Worm (Caenorhabditis elegans) whole organism, mixed stage, embryonic: ENCODE measurements around the gene sri-9.

Experiments
- M03D4.4 ChIP-seq: sonication (generic microtip); optimal IDR thresholded peaks from 2 replicates; lab custom pipeline; 2017; ENCODE audit warnings: mild to moderate bottlenecking, missing genetic modification characterization, missing compliant biosample characterization
- ceh-39 ChIP-seq: fragments of 150-350 bp; optimal IDR thresholded peaks from 2 replicates; lab custom pipeline; 2014; ENCODE audit warnings: missing biosample characterization, missing genetic modification characterization
- ceh-43 ChIP-seq: fragments of 200-800 bp; sonication (Bioruptor generic); optimal IDR thresholded peaks from 2 replicates; lab custom pipeline; 2018; ENCODE audit warnings: mild to moderate bottlenecking, missing genetic modification characterization, moderate library complexity, missing compliant biosample characterization
- ceh-83 ChIP-seq: fragments of 200-800 bp; sonication (Bioruptor generic); optimal IDR thresholded peaks from 2 replicates; lab custom pipeline; 2018; ENCODE audit warnings: mild to moderate bottlenecking, missing genetic modification characterization, missing compliant biosample characterization
- cnd-1 ChIP-seq: fragments of 200-800 bp; sonication (Bioruptor generic); optimal IDR thresholded peaks from 2 replicates; lab custom pipeline; 2018; ENCODE audit warnings: mild to moderate bottlenecking, missing genetic modification characterization, missing compliant biosample characterization
- drap-1 ChIP-seq: fragments of 200-800 bp; sonication (Bioruptor generic); optimal IDR thresholded peaks from 3 replicates; lab custom pipeline; 2018; ENCODE audit warnings: mild to moderate bottlenecking, missing genetic modification characterization, missing compliant biosample characterization
- elt-1 ChIP-seq: sonication (generic microtip); optimal IDR thresholded peaks from 2 replicates; lab custom pipeline; 2017; ENCODE audit warnings: missing genetic modification characterization, mild to moderate bottlenecking, missing compliant biosample characterization, antibody characterized with exemption, moderate library complexity, borderline replicate concordance; ENCODE audit not compliant: insufficient read depth
- elt-3 ChIP-seq: fragments of 150-350 bp; optimal IDR thresholded peaks from 2 replicates; lab custom pipeline; 2014; ENCODE audit warnings: missing biosample characterization, missing genetic modification characterization
- ham-2 ChIP-seq: fragments of 200-800 bp; sonication (Bioruptor generic); optimal IDR thresholded peaks from 2 replicates; lab custom pipeline; 2018; ENCODE audit warnings: mild to moderate bottlenecking, missing genetic modification characterization, missing compliant biosample characterization
- hlh-1 ChIP-seq: fragments of 150-350 bp; optimal IDR thresholded peaks from 2 replicates; lab custom pipeline; 2014; ENCODE audit warnings: missing biosample characterization, missing genetic modification reagents, missing genetic modification characterization
- lin-13 ChIP-seq: fragments of 150-350 bp; optimal IDR thresholded peaks from 2 replicates; lab custom pipeline; 2014; ENCODE audit warnings: missing biosample characterization, missing genetic modification characterization
- lsy-2 ChIP-seq: fragments of 150-350 bp; optimal IDR thresholded peaks from 2 replicates; lab custom pipeline; 2014; ENCODE audit warnings: missing biosample characterization, missing genetic modification characterization
- mep-1 ChIP-seq: fragments of 150-350 bp; optimal IDR thresholded peaks from 2 replicates; lab custom pipeline; 2017; ENCODE audit warnings: missing biosample characterization, missing genetic modification reagents, missing genetic modification characterization, inconsistent platforms
- mls-2 ChIP-seq: sonication (generic microtip); optimal IDR thresholded peaks from 2 replicates; lab custom pipeline; 2016; ENCODE audit warnings: mild to moderate bottlenecking, missing genetic modification characterization, moderate library complexity, missing compliant biosample characterization
- nhr-12 ChIP-seq: fragments of 150-350 bp; optimal IDR thresholded peaks from 2 replicates; lab custom pipeline; 2014; ENCODE audit warnings: missing biosample characterization, missing genetic modification characterization
- nhr-2 ChIP-seq: fragments of 150-350 bp; optimal IDR thresholded peaks from 2 replicates; lab custom pipeline; 2014; ENCODE audit warnings: missing biosample characterization, missing genetic modification characterization
- nhr-237 ChIP-seq: fragments of 150-350 bp; optimal IDR thresholded peaks from 2 replicates; lab custom pipeline; 2014; ENCODE audit warnings: missing biosample characterization, missing genetic modification characterization
- nhr-28 ChIP-seq: fragments of 150-350 bp; optimal IDR thresholded peaks from 2 replicates; lab custom pipeline; 2014; ENCODE audit warnings: missing biosample characterization, missing genetic modification characterization
- sem-2 ChIP-seq: fragments of 200-800 bp; sonication (Bioruptor generic); optimal IDR thresholded peaks from 2 replicates; lab custom pipeline; 2018; ENCODE audit warnings: mild to moderate bottlenecking, missing genetic modification characterization, missing compliant biosample characterization
- snpc-4 ChIP-seq: fragments of 150-350 bp; optimal IDR thresholded peaks from 2 replicates; lab custom pipeline; 2014; ENCODE audit warnings: missing biosample characterization, missing genetic modification characterization
- sptf-1 ChIP-seq: sonication (generic microtip); optimal IDR thresholded peaks from 2 replicates; lab custom pipeline; 2017; ENCODE audit warnings: mild to moderate bottlenecking, missing genetic modification characterization, moderate library complexity, missing compliant biosample characterization
- tbx-8 ChIP-seq: fragments of 200-800 bp; sonication (Bioruptor generic); optimal IDR thresholded peaks from 2 replicates; lab custom pipeline; 2018; ENCODE audit warnings: mild to moderate bottlenecking, missing genetic modification characterization, moderate library complexity, missing compliant biosample characterization
- unc-120 ChIP-seq: sonication (generic microtip); optimal IDR thresholded peaks from 2 replicates; lab custom pipeline; 2017; ENCODE audit warnings: missing genetic modification characterization, missing compliant biosample characterization; ENCODE audit not compliant: poor library complexity, severe bottlenecking
- unc-39 ChIP-seq: fragments of 150-350 bp; optimal IDR thresholded peaks from 2 replicates; lab custom pipeline; 2014; ENCODE audit warnings: missing biosample characterization, missing genetic modification characterization
- unc-62 ChIP-seq: fragments of 150-350 bp; optimal IDR thresholded peaks from 2 replicates; lab custom pipeline; 2014; ENCODE audit warnings: missing biosample characterization, missing genetic modification reagents, missing genetic modification characterization
- zip-8 ChIP-seq: fragments of 150-350 bp; optimal IDR thresholded peaks from 2 replicates; lab custom pipeline; 2014; ENCODE audit warnings: missing biosample characterization, missing genetic modification characterization

sri-9 gene

DNA sequence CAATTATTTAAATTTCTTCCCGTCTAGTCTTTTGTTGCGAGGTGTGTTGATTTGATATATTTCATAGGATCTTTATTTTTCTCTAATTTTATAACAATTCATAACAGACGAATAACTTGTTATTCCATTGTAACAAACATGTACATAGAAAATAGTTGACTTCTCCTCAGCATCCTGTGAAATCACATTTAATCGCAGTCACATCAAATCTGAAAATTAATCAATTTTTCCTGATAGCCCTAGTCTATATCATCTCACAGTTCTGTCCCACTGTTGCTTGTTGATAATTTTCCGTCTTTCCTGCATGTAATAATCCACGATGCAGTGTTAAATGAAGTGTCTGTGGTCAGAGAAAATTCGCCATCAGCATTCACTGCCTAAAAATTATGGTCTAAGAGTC is 13.5 kb upstream of the sri-9 start:
- TF ChIP-seq mls-2 (no peak), cnd-1 (tag; lab: Kevin White, UChicago) (no peak)

DNA sequence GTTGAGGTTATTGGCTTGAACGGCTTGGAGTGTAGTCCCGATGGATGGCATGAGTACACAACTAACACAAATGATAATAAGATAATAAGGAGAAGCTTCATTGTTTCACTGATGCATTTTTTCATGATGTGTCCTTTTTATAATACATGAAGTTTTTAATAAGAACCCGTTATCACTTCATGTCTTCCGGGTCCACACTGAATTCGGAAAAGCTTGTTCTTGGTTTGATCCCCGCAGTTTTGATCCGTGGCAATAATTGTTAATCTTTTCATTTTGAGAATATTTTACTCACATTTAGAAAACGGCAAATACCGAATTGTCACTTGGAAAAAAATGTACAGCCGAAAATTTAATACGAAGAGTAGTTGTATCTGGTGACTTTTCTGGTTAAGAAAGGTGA is 12.7 kb upstream of the sri-9 start, which contains the start of gene Y102A5C.27:
Gene Y102A5C.27, minus strand, starts transcription at position 101 of the 400 bp plus-strand sequence.
- TF ChIP-seq drap-1 (GFP tag; lab: Kevin White, UChicago) (no peak), nhr-12 (no peak), cnd-1 (tag; lab: Kevin White, UChicago) (no peak), elt-3 (tag; lab: Kevin White, UChicago) (no peak), lin-13 (tag; lab: Kevin White, UChicago) (no peak), hlh-1 (no peak), mep-1 (tag; lab: Kevin White, UChicago) (no peak), sem-2 (GFP tag; lab: Kevin White, UChicago) (no peak), unc-62 (GFP tag; lab: Kevin White, UChicago) (no peak), M03D4.4 (tag; lab: Kevin White, UChicago) (no peak), unc-39 (tag; lab: Kevin White, UChicago) (no peak), sptf-1 (tag; lab: Kevin White, UChicago) (no peak), nhr-28 (no peak), tbx-8 (GFP tag; lab: Kevin White, UChicago) (no peak), ceh-83 (GFP tag; lab: Kevin White, UChicago) (no peak)
- TF ChIP-seq, all 35 proteins: peak for 0

DNA sequence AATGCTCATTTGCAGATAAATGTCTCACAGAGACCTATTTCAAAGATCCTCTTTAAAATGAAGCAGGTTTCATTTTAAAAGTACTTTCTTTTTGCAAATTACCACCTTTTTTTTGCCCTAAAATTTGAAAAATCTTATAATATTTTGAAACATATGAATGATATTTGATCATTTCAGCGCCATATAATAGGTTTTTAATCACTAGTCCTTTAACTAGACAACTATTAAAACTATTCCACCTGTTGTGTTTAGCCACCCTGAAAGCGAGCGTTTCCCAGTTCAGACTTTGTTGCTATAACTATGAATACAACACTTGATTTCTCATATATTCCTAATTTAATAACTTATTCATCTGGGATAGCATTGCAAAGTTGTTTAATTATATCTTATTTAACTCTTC is 9.5 kb upstream of the sri-9 start, which contains the start of gene srz-95:
Gene srz-95, plus strand, starts transcription at position 301 of the 400 bp plus-strand sequence.
- no peak for TF ChIP-seq lin-13 (tag; lab: Kevin White, UChicago)

DNA sequence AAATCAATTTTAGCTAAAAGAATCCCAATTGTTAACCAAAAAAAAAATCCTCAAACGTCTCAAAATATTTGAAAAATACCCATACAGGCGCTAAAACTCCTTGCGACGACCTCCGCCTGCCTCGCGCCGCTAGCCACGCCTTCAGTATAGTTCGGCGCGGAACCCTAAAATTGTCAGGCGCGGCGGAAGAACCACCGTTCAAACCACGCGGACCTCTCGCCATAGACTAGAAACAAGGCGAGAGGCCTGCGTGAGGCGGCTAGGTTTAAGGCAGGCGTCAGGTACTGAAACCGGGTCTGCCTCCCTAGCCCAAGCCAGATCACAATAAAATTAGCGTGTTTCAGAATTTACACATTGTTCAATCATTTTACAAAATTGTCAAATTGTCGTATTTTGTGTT is 8.9 kb upstream of the sri-9 start:
- TF ChIP-seq M03D4.4 (tag; lab: Kevin White, UChicago) (no peak), ceh-39 (no peak), nhr-28 (no peak), mls-2 (no peak), ceh-43 (GFP tag; lab: Kevin White, UChicago) (no peak), lsy-2 (no peak), snpc-4 (no peak), ceh-83 (GFP tag; lab: Kevin White, UChicago) (no peak), cnd-1 (tag; lab: Kevin White, UChicago) (no peak), zip-8 (tag; lab: Kevin White, UChicago) (no peak), mep-1 (tag; lab: Kevin White, UChicago) (no peak)

DNA sequence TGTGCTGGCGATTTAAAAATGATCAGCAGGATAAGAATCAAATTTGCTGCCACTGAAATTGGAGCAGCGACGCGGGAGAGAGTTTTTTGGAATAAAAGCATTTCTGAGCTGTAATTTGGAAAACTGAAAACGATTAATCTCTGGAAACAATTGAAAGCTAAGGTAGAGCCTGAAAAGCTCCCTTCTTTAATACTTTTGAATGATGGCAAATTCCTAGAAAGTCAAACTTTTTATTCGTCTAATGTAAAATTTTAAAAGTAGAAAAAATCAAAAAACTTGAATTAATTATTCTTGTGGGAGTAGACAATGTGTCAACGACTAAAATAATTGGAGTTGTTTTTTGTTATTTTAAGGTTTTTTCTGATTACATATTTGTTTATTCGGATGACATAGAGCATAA is 1.1 kb upstream of the sri-9 start, which contains the start of gene str-217:
Gene str-217, minus strand, starts transcription at position 101 of the 400 bp plus-strand sequence.
- TF ChIP-seq elt-3 (tag; lab: Kevin White, UChicago) (no peak), sptf-1 (tag; lab: Kevin White, UChicago) (no peak), elt-1 (no peak), nhr-2 (no peak), nhr-237 (tag; lab: Kevin White, UChicago) (no peak), sem-2 (GFP tag; lab: Kevin White, UChicago) (no peak), unc-62 (GFP tag; lab: Kevin White, UChicago) (no peak), ham-2 (no peak), unc-120 (tag; lab: Kevin White, UChicago) (no peak)
- TF ChIP-seq, all 35 proteins: peak for 0

DNA sequence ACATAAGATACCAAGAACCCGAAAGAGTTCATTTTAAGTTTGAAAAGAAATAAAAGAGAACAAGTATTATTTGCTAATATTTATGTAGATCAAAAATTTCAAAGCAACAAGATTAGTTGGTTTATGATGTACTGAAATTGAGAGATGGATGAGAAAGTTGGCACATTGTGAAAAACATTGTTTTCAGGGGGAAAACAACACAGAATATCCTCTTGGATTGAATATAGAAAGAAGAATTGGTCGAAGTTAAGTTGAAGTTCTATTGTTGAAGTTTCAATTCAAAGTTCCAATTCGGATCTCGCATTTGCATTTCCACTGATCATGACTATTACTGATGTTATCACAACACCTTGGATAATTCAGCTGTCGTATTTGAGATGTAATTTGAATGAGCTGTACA is 632 bp upstream of the sri-9 start:
- TF ChIP-seq unc-120 (tag; lab: Kevin White, UChicago) = no peak

DNA sequence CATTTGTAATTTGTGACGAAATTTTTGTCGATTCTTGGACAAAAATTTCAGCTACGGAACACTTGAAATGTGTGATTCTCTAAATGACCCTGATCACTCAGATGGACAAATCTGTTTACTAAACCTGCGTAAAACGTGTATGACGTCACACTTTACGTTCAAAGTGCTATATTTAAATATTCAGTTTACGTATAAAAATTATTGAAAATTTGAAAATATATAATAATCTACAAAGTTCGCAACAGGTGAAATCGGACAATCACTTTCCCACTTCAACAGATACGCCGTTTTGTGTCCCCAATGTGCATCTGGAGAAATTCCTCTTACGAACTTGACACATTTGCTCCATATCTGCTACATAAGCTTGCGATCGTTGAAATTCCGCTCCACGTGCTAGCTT is 3.9 kb downstream of the sri-9 start, which contains the start of gene srh-131:
Gene srh-131, plus strand, starts transcription at position 301 of the 400 bp plus-strand sequence.
- no peak for TF ChIP-seq mls-2
- peak; percentile 53 for TF ChIP-seq zip-8 (tag; lab: Kevin White, UChicago)
- TF ChIP-seq, all 35 proteins: peak for 1

DNA sequence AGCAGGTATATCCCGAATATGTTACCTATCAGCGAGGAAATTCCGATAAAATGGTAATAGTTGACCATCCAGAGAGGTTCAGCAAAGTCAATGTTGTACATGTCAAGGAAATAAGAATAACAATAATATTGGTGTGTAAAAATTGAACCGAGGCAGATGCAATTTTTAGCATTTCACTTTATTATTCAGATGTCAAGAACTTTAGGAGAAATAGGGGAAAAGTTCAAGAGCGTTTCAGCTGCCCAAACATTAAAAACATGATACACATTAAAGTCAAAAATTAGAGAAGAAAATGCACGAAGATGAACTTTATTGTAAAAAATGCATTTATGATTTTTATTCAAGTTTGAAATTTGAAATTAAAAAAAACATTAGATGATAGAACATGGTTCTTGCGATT is 7.0 kb downstream of the sri-9 start, which contains the start of gene sri-69:
Gene sri-69, minus strand, starts transcription at position 101 of the 400 bp plus-strand sequence.
- no peak for TF ChIP-seq mep-1 (tag; lab: Kevin White, UChicago)
- TF ChIP-seq, all 35 proteins: peak for 0
